Fruit fly (Drosophila melanogaster): ENCODE results near the gene CG34323.

CG34323 gene

DNA sequence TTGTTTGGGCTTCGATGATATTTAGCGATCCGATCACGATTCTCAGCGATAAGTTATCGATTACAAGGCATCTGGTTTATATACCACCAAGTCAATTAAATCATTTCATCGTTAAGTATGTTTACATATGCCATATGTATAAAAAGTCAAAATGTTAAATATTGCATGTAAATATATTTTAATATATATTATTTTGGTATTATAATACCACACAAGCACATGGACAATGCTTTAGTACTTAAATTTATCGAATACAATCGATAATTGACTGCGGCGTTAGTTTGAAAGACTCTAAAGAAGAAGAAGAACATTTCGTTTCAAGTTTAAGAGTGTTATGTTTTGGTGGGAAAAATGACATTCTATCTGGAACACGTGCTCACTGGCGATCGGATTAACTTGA is at the start of gene CG34323:
Gene CG34323, plus strand, starts transcription at position 301 of the 400 bp plus-strand sequence.
- no peak for TF ChIP-seq Dad (GFP tag; optimal IDR thresholded peaks at IDR 0.05)
- TF ChIP-seq CG14710 (tag; optimal IDR thresholded peaks at IDR 0.05): no peak
- TF ChIP-seq stwl (tag; optimal IDR thresholded peaks at IDR 0.05): peak; percentile 55
- no peak for TF ChIP-seq CG4360 (GFP tag; IDR thresholded peaks at IDR 0.05)
- TF ChIP-seq gfzf (GFP tag; optimal IDR thresholded peaks at IDR 0.05): no peak

DNA sequence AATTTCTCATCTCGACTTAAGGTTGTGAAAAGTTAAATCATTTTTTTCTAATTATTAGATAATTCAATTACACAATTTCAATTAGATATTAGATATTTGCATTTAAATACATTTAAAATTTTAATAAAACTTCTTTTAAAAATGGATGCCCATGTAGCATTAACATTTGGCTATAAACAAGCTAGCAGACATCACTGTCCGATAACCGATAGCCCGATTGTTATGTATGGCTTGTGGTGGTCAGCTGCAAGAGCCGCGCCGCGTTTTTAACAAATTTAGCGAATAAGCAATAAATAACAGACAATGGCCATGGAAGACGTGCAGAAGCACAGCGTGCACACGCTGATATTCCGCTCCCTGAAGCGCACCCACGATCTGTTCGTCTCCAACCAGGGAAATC is 49.4 kb upstream of the CG34323 start, which contains the start of gene Tango4:
Gene Tango4, plus strand, starts transcription at position 212 of the 400 bp plus-strand sequence.
- 0 out of 3 replicates have a peak, but pooled peaks have one; percentile 25 for TF ChIP-seq CG34224 (GFP tag; IDR thresholded peaks at IDR 0.05; ENCODE audit: partially characterized antibody)
- peak; percentile 26 for TF ChIP-seq BEAF-32 (GFP tag; optimal IDR thresholded peaks at IDR 0.05)
- TF ChIP-seq CG9932 (GFP tag; IDR thresholded peaks at IDR 0.05): no peak
- 0 out of 2 replicates have a peak, but pooled peaks have one; percentile 23 for TF ChIP-seq Scr (GFP tag; IDR thresholded peaks at IDR 0.05; ENCODE audit: partially characterized antibody)
- peak; percentile 90 for TF ChIP-seq Sry-β (GFP tag; optimal IDR thresholded peaks at IDR 0.05)
- no peak for TF ChIP-seq CG8388 (GFP tag; optimal IDR thresholded peaks at IDR 0.05)
- TF ChIP-seq crp (GFP tag; optimal IDR thresholded peaks at IDR 0.05): peak in 1 of 2 experiments; percentile 59
- TF ChIP-seq CG6175 (GFP tag; IDR thresholded peaks at IDR 0.05): no peak
- TF ChIP-seq CG2116 (GFP tag; optimal IDR thresholded peaks at IDR 0.05): peak; percentile 29
- TF ChIP-seq Opbp (GFP tag; IDR thresholded peaks at IDR 0.05; ENCODE audit: partially characterized antibody): 0 out of 3 replicates have a peak, but pooled peaks have one; percentile 35
- TF ChIP-seq HLH4C (GFP tag; IDR thresholded peaks at IDR 0.05; ENCODE audit: partially characterized antibody): peak; percentile 32
- 0 out of 4 replicates have a peak, but pooled peaks have one; percentile 44 for TF ChIP-seq Dll (GFP tag; IDR thresholded peaks at IDR 0.05; ENCODE audit: partially characterized antibody)
- peak; percentile 19 for TF ChIP-seq pzg (GFP tag; optimal IDR thresholded peaks at IDR 0.05)
- TF ChIP-seq row (GFP tag; IDR thresholded peaks at IDR 0.05): peak; percentile 77
- TF ChIP-seq bbx (GFP tag; IDR thresholded peaks at IDR 0.05; ENCODE audit: partially characterized antibody): no peak
- peak; percentile 66; the same call in 2 of the 3 replicates for TF ChIP-seq hb (GFP tag; IDR thresholded peaks at IDR 0.05; ENCODE audit: partially characterized antibody)
- TF ChIP-seq CG13287 (GFP tag; IDR thresholded peaks at IDR 0.05; ENCODE audit: partially characterized antibody): peak; percentile 31
- peak; percentile 69 for TF ChIP-seq Dref (GFP tag; IDR thresholded peaks at IDR 0.05)
- peak; percentile 27 for TF ChIP-seq stwl (tag; optimal IDR thresholded peaks at IDR 0.05)
- peak; percentile 11 for TF ChIP-seq MESR4 (GFP tag; optimal IDR thresholded peaks at IDR 0.05)
- peak; percentile 88 for TF ChIP-seq MBD-R2 (GFP tag; IDR thresholded peaks at IDR 0.05)
- peak; percentile 13 for TF ChIP-seq YL-1 (GFP tag; optimal IDR thresholded peaks at IDR 0.05)
- TF ChIP-seq cwo (GFP tag; optimal IDR thresholded peaks at IDR 0.05): no peak

- peak; percentile 2 for TF ChIP-seq CG8478 (optimal IDR thresholded peaks at IDR 0.05)
- TF ChIP-seq CG13287 (GFP tag; IDR thresholded peaks at IDR 0.05; ENCODE audit: partially characterized antibody): no peak
- TF ChIP-seq ci (GFP tag; IDR thresholded peaks at IDR 0.05): no peak
- no peak for TF ChIP-seq CG18262 (tag; optimal IDR thresholded peaks at IDR 0.05)
- TF ChIP-seq CG14050 (GFP tag; IDR thresholded peaks at IDR 0.05): no peak
- TF ChIP-seq bcd (GFP tag; optimal IDR thresholded peaks at IDR 0.05): no peak
Measured at dm6 chrX:12021750-12022149, 48.5 kb upstream of the CG34323 start.

DNA sequence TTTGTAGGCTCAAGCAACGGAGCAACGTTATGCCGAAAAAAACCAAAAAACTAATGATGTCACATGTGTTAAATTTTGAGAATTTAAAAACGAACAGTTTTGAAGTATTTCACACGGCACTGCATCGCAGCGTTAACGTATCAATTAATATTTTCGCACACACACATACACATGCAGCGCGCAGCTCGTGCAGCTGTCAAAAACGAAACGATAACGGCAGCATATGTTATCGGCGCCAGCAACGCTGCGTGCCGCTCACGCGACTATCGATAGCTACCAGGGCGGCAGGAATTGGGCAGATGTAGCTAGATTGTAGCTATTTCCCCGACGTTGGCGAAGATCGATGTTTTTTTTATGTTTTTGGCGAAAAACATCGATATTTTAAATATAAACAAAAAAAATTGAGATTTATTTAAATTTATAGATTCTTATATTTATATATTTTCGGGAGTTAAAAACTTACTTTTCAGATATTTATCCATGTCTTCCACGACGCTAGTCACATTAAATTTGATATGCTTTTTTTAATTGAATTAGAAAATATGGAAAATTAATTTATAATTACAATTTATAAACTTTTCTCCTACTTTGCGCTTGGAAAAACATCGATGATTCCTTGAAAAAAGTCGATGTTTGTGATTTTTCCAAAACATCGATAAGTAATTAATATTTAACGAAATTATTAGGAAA is 41.3 kb upstream of the CG34323 start, which contains the start of gene Usp7:
Gene Usp7, minus strand, starts transcription at position 208 of the 690 bp plus-strand sequence.
- TF ChIP-seq CG2116 (GFP tag; optimal IDR thresholded peaks at IDR 0.05) (peak; percentile 96), CG34224 (GFP tag; IDR thresholded peaks at IDR 0.05; ENCODE audit: partially characterized antibody) (peak; percentile 91), HLH4C (GFP tag; IDR thresholded peaks at IDR 0.05; ENCODE audit: partially characterized antibody) (peak; percentile 94), Ets65A (GFP tag) (peak; percentile 58), CG3281 (GFP tag; optimal IDR thresholded peaks at IDR 0.05) (no peak), CG4617 (GFP tag; optimal IDR thresholded peaks at IDR 0.05; ENCODE audit: borderline replicate concordance) (peak; percentile 26), CG17359 (tag; optimal IDR thresholded peaks at IDR 0.05) (no peak), ftz-f1 (GFP tag; optimal IDR thresholded peaks at IDR 0.05) (no peak), CG13424 (tag; optimal IDR thresholded peaks at IDR 0.05) (no peak), Myb (GFP tag; optimal IDR thresholded peaks at IDR 0.05) (peak; percentile 26), CG4360 (GFP tag; IDR thresholded peaks at IDR 0.05) (peak; percentile 35; the same call in 1 of the 2 replicates), shn (GFP tag; optimal IDR thresholded peaks at IDR 0.05) (no peak), Rx (GFP tag; IDR thresholded peaks at IDR 0.05) (peak; percentile 15; the same call in 1 of the 2 replicates), Rfx (GFP tag; IDR thresholded peaks at IDR 0.05) (peak; percentile 62), so (GFP tag; IDR thresholded peaks at IDR 0.05) (no peak)

Measured in whole organism, embryonic.